Worm (Caenorhabditis elegans): ENCODE measurements around the gene hpo-30.

hpo-30 gene

ce11 chrV:12344845-12345244, 34.7 kb upstream of the hpo-30 start, which contains the start of gene F23H12.3:
Gene F23H12.3 (plus strand): TSS chrV:12345145.
- TF ChIP-seq ztf-29 (GFP tag; IDR thresholded peaks at IDR 0.05), result no peak
- no peak for TF ChIP-seq klf-2 (GFP tag; conservative IDR thresholded peaks at IDR 0.05)
- TF ChIP-seq cog-1 (tag; optimal IDR thresholded peaks at IDR 0.05), result no peak
- TF ChIP-seq ztf-23 (GFP tag; IDR thresholded peaks at IDR 0.05), result no peak
- no peak for TF ChIP-seq flt-1 (GFP tag; IDR thresholded peaks at IDR 0.05)
- no peak for TF ChIP-seq ref-1 (GFP tag; conservative IDR thresholded peaks at IDR 0.05)
- TF ChIP-seq tab-1 (GFP tag; IDR thresholded peaks at IDR 0.05), result no peak
- no peak for TF ChIP-seq med-1 (GFP tag; optimal IDR thresholded peaks at IDR 0.05; ENCODE audit: insufficient read depth)
- no peak for TF ChIP-seq T22C8.4 (GFP tag; IDR thresholded peaks at IDR 0.05)

ce11 chrV:12343419-12343969, 33.3 kb upstream of the hpo-30 start, which contains the start of gene tomm-20:
Gene tomm-20 (minus strand): TSS chrV:12343469.
- peak; percentile 54 for TF ChIP-seq med-1 (GFP tag; optimal IDR thresholded peaks at IDR 0.05; ENCODE audit: insufficient read depth)
- TF ChIP-seq flt-1 (GFP tag; IDR thresholded peaks at IDR 0.05), result peak; percentile 87
- no peak for TF ChIP-seq ztf-29 (GFP tag; IDR thresholded peaks at IDR 0.05)
- no peak for TF ChIP-seq T22C8.4 (GFP tag; IDR thresholded peaks at IDR 0.05)
- TF ChIP-seq klf-2 (GFP tag; conservative IDR thresholded peaks at IDR 0.05), result peak; percentile 72
- no peak for TF ChIP-seq tab-1 (GFP tag; IDR thresholded peaks at IDR 0.05)
- peak; percentile 88 for TF ChIP-seq ztf-23 (GFP tag; IDR thresholded peaks at IDR 0.05)
- peak; percentile 83 for TF ChIP-seq cog-1 (tag; optimal IDR thresholded peaks at IDR 0.05)
- TF ChIP-seq ref-1 (GFP tag; conservative IDR thresholded peaks at IDR 0.05), result no peak

- no peak for TF ChIP-seq ztf-29 (GFP tag; IDR thresholded peaks at IDR 0.05)
- TF ChIP-seq T22C8.4 (GFP tag; IDR thresholded peaks at IDR 0.05), result no peak
- TF ChIP-seq ztf-23 (GFP tag; IDR thresholded peaks at IDR 0.05), result no peak
- no peak for TF ChIP-seq klf-2 (GFP tag; conservative IDR thresholded peaks at IDR 0.05)
- TF ChIP-seq flt-1 (GFP tag; IDR thresholded peaks at IDR 0.05), result no peak
- TF ChIP-seq tab-1 (GFP tag; IDR thresholded peaks at IDR 0.05), result no peak
- no peak for TF ChIP-seq cog-1 (tag; optimal IDR thresholded peaks at IDR 0.05)
- TF ChIP-seq med-1 (GFP tag; optimal IDR thresholded peaks at IDR 0.05; ENCODE audit: insufficient read depth), result no peak
Observed at ce11 chrV:12337894-12338293, 27.7 kb upstream of the hpo-30 start, which contains the start of gene twk-13. Gene twk-13 (minus strand): TSS chrV:12337994.

- TF ChIP-seq ztf-23 (GFP tag; IDR thresholded peaks at IDR 0.05), result no peak
- TF ChIP-seq klf-2 (GFP tag; conservative IDR thresholded peaks at IDR 0.05), result no peak
- TF ChIP-seq flt-1 (GFP tag; IDR thresholded peaks at IDR 0.05), result no peak
- no peak for TF ChIP-seq ztf-29 (GFP tag; IDR thresholded peaks at IDR 0.05)
- TF ChIP-seq med-1 (GFP tag; optimal IDR thresholded peaks at IDR 0.05; ENCODE audit: insufficient read depth), result no peak
- no peak for TF ChIP-seq cog-1 (tag; optimal IDR thresholded peaks at IDR 0.05)
- no peak for TF ChIP-seq ref-1 (GFP tag; conservative IDR thresholded peaks at IDR 0.05)
- no peak for TF ChIP-seq tab-1 (GFP tag; IDR thresholded peaks at IDR 0.05)
- no peak for TF ChIP-seq T22C8.4 (GFP tag; IDR thresholded peaks at IDR 0.05)
Observed at ce11 chrV:12334387-12334786, 24.2 kb upstream of the hpo-30 start.

ce11 chrV:12331820-12332219, 21.7 kb upstream of the hpo-30 start:
- TF ChIP-seq cog-1 (tag; optimal IDR thresholded peaks at IDR 0.05) (no peak), tab-1 (GFP tag; IDR thresholded peaks at IDR 0.05) (peak; percentile 61; the same call in 1 of the 2 replicates), ztf-23 (GFP tag; IDR thresholded peaks at IDR 0.05) (peak; percentile 71), med-1 (GFP tag; optimal IDR thresholded peaks at IDR 0.05; ENCODE audit: insufficient read depth) (no peak), ztf-29 (GFP tag; IDR thresholded peaks at IDR 0.05) (no peak), ref-1 (GFP tag; conservative IDR thresholded peaks at IDR 0.05) (peak; percentile 46; the same call in 1 of the 2 replicates), T22C8.4 (GFP tag; IDR thresholded peaks at IDR 0.05) (no peak), flt-1 (GFP tag; IDR thresholded peaks at IDR 0.05) (peak; percentile 79), klf-2 (GFP tag; conservative IDR thresholded peaks at IDR 0.05) (no peak)

ce11 chrV:12329173-12329572, 19.0 kb upstream of the hpo-30 start:
- TF ChIP-seq med-1 (GFP tag; optimal IDR thresholded peaks at IDR 0.05; ENCODE audit: insufficient read depth) (no peak), ztf-29 (GFP tag; IDR thresholded peaks at IDR 0.05) (no peak), cog-1 (tag; optimal IDR thresholded peaks at IDR 0.05) (no peak), ztf-23 (GFP tag; IDR thresholded peaks at IDR 0.05) (no peak), flt-1 (GFP tag; IDR thresholded peaks at IDR 0.05) (no peak), ref-1 (GFP tag; conservative IDR thresholded peaks at IDR 0.05) (no peak), tab-1 (GFP tag; IDR thresholded peaks at IDR 0.05) (no peak), klf-2 (GFP tag; conservative IDR thresholded peaks at IDR 0.05) (no peak), T22C8.4 (GFP tag; IDR thresholded peaks at IDR 0.05) (no peak)

ce11 chrV:12326638-12327037, 16.5 kb upstream of the hpo-30 start:
- TF ChIP-seq T22C8.4 (GFP tag; IDR thresholded peaks at IDR 0.05), result no peak
- no peak for TF ChIP-seq tab-1 (GFP tag; IDR thresholded peaks at IDR 0.05)
- no peak for TF ChIP-seq ztf-23 (GFP tag; IDR thresholded peaks at IDR 0.05)
- no peak for TF ChIP-seq cog-1 (tag; optimal IDR thresholded peaks at IDR 0.05)
- no peak for TF ChIP-seq ref-1 (GFP tag; conservative IDR thresholded peaks at IDR 0.05)

ce11 chrV:12320274-12320839, 10.2 kb upstream of the hpo-30 start:
- no peak for TF ChIP-seq med-1 (GFP tag; optimal IDR thresholded peaks at IDR 0.05; ENCODE audit: insufficient read depth)
- TF ChIP-seq flt-1 (GFP tag; IDR thresholded peaks at IDR 0.05), result no peak
- no peak for TF ChIP-seq cog-1 (tag; optimal IDR thresholded peaks at IDR 0.05)
- no peak for TF ChIP-seq tab-1 (GFP tag; IDR thresholded peaks at IDR 0.05)
- TF ChIP-seq ztf-23 (GFP tag; IDR thresholded peaks at IDR 0.05), result no peak
- no peak for TF ChIP-seq ref-1 (GFP tag; conservative IDR thresholded peaks at IDR 0.05)
- TF ChIP-seq T22C8.4 (GFP tag; IDR thresholded peaks at IDR 0.05), result no peak
- TF ChIP-seq ztf-29 (GFP tag; IDR thresholded peaks at IDR 0.05), result no peak
- TF ChIP-seq klf-2 (GFP tag; conservative IDR thresholded peaks at IDR 0.05), result no peak

- no peak for TF ChIP-seq ref-1 (GFP tag; conservative IDR thresholded peaks at IDR 0.05)
- TF ChIP-seq cog-1 (tag; optimal IDR thresholded peaks at IDR 0.05), result peak; percentile 9
Observed at ce11 chrV:12317894-12318553, 7.9 kb upstream of the hpo-30 start, which contains the start of the genes R04F11.5 and R04F11.2. Gene R04F11.5 (minus strand): TSS chrV:12318019. Gene R04F11.2 (plus strand): TSS chrV:12318381.

Measured in whole organism, midembryonic.